Fruit fly (Drosophila melanogaster) whole organism, pupa: ENCODE results near the gene RanGAP.

Source experiments
- CG10348 ChIP-seq: fragments of 200-800 bp; sonication (Bioruptor generic); IDR thresholded peaks from 2 replicates; pipeline ENCODE4 v1.3.6; 2022; ENCODE audit warnings: missing biosample characterization, missing genetic modification characterization
- CG13204 ChIP-seq: fragments of 200-800 bp; sonication (Bioruptor generic); optimal IDR thresholded peaks from 2 replicates; lab custom pipeline; 2018; ENCODE audit warnings: missing biosample characterization, mild to moderate bottlenecking, missing genetic modification characterization, moderate library complexity
- CG15710 ChIP-seq: fragments of 200-800 bp; sonication (Bioruptor generic); optimal IDR thresholded peaks from 2 replicates; lab custom pipeline; 2018; ENCODE audit warnings: missing biosample characterization, mild to moderate bottlenecking, missing genetic modification characterization, moderate library complexity
- CG17806 ChIP-seq: fragments of 200-800 bp; sonication (Bioruptor generic); optimal IDR thresholded peaks from 2 replicates; lab custom pipeline; 2018; ENCODE audit warnings: missing biosample characterization, mild to moderate bottlenecking, missing genetic modification characterization, moderate library complexity
- CG32121 ChIP-seq: fragments of 200-800 bp; sonication (Bioruptor generic); IDR thresholded peaks from 2 replicates; pipeline ENCODE4 v1.3.6; 2022; ENCODE audit warnings: missing biosample characterization, missing genetic modification characterization
- CG8159 ChIP-seq: fragments of 200-800 bp; sonication (Bioruptor generic); optimal IDR thresholded peaks from 3 replicates; lab custom pipeline; 2018; ENCODE audit warnings: missing biosample characterization, mild to moderate bottlenecking, missing genetic modification characterization, moderate library complexity
- CG9948 ChIP-seq: fragments of 200-800 bp; sonication (Bioruptor generic); optimal IDR thresholded peaks from 2 replicates; lab custom pipeline; 2018; ENCODE audit warnings: missing biosample characterization, mild to moderate bottlenecking, missing genetic modification characterization, moderate library complexity
- Ets98B ChIP-seq: fragments of 200-800 bp; sonication (Bioruptor generic); IDR thresholded peaks from 2 replicates; pipeline ENCODE4 v1.3.6; 2022; ENCODE audit warnings: missing biosample characterization, missing genetic modification characterization
- Pif1B ChIP-seq: fragments of 200-800 bp; sonication (Bioruptor generic); optimal IDR thresholded peaks from 3 replicates; lab custom pipeline; 2016; ENCODE audit warnings: missing biosample characterization, missing genetic modification characterization
- Snoo ChIP-seq: fragments of 200-800 bp; sonication (Bioruptor generic); optimal IDR thresholded peaks from 3 replicates; lab custom pipeline; 2017; ENCODE audit warnings: missing biosample characterization, mild to moderate bottlenecking, missing genetic modification characterization, inconsistent platforms

DNA sequence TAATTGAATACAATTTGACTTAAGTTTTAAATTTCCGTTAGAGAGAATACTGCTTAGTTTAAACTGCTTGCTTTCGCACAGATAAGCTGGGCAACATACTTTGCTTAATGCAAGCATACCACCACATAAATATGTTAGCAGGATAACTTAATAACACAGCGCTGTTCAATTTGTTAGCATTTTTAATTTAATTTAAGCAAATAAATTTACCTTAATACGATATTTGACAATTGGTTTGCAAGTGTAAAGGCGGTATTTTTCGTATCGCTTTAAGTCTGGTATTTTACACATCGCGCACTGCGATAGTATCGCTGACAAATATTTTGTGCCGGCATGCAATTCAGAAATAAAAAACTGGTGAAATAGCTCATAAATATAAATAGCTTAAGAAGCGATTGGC, 11.4 kb upstream of the RanGAP start, which contains the start of gene RtcB:
- TF ChIP-seq Pif1B (no peak), Snoo (no peak), CG17806 (no peak), CG9948 (tag; lab: Kevin White, UChicago) (no peak), CG32121 (GFP tag; lab: Robert Waterston, UW) (no peak), CG8159 (tag; lab: Kevin White, UChicago) (no peak), Ets98B (no peak), CG13204 (GFP tag; lab: Kevin White, UChicago) (no peak), CG15710 (tag; lab: Kevin White, UChicago) (no peak), CG10348 (GFP tag; lab: Robert Waterston, UW) (no peak)
